Fruit fly (Drosophila melanogaster) whole organism, embryonic: ENCODE measurements around the gene dUTPase.
A peak's percentile ranks its signal among the peaks of the same experiment; 100 is the strongest.

Source experiments
- CG1024 ChIP-seq: fragments of 200-800 bp; sonication (Bioruptor generic); IDR thresholded peaks from 2 replicates; pipeline ENCODE4 v1.3.6; 2022; ENCODE audit warnings: missing biosample characterization, missing genetic modification characterization
- CG10321 ChIP-seq: fragments of 200-800 bp; sonication (Bioruptor generic); IDR thresholded peaks from 2 replicates; pipeline ENCODE4 v1.3.6; 2022; ENCODE audit warnings: missing biosample characterization, missing genetic modification characterization
- CG11085 ChIP-seq: fragments of 200-800 bp; sonication (Bioruptor generic); IDR thresholded peaks from 2 replicates; pipeline ENCODE4 v1.3.6; 2022; ENCODE audit warnings: missing biosample characterization, missing genetic modification characterization
- CG13894 ChIP-seq: fragments of 200-800 bp; sonication (Bioruptor generic); optimal IDR thresholded peaks from 3 replicates; lab custom pipeline; 2018; ENCODE audit warnings: missing biosample characterization, mild to moderate bottlenecking, missing genetic modification characterization, moderate library complexity
- CG15514 ChIP-seq: fragments of 200-800 bp; sonication (Bioruptor generic); optimal IDR thresholded peaks from 3 replicates; lab custom pipeline; 2017; ENCODE audit warnings: missing biosample characterization, missing genetic modification characterization, mild to moderate bottlenecking, moderate library complexity, missing genetic modification reagents
- CG17568 ChIP-seq: fragments of 200-800 bp; sonication (Bioruptor generic); optimal IDR thresholded peaks from 2 replicates; lab custom pipeline; 2018; ENCODE audit warnings: missing biosample characterization, mild to moderate bottlenecking, missing genetic modification characterization, moderate library complexity
- CG1792 ChIP-seq: fragments of 200-800 bp; sonication (Bioruptor generic); optimal IDR thresholded peaks from 2 replicates; lab custom pipeline; 2016; ENCODE audit warnings: missing biosample characterization, missing genetic modification characterization
- CG2199 ChIP-seq: fragments of 200-800 bp; sonication (Bioruptor generic); IDR thresholded peaks from 3 replicates; pipeline ENCODE4 v1.3.6; 2022; ENCODE audit warnings: missing biosample characterization, missing genetic modification characterization
- CG2202 ChIP-seq: fragments of 200-800 bp; sonication (Bioruptor generic); optimal IDR thresholded peaks from 2 replicates; lab custom pipeline; 2018; ENCODE audit warnings: missing biosample characterization, mild to moderate bottlenecking, missing genetic modification characterization
- CG32767 ChIP-seq: fragments of 200-800 bp; sonication (Bioruptor generic); IDR thresholded peaks from 2 replicates; pipeline ENCODE4 v1.3.6; 2022; ENCODE audit warnings: missing biosample characterization, missing genetic modification characterization
- CG4328 ChIP-seq: fragments of 200-800 bp; sonication (Bioruptor generic); optimal IDR thresholded peaks from 3 replicates; lab custom pipeline; 2017; ENCODE audit warnings: missing biosample characterization, missing genetic modification reagents, missing genetic modification characterization
- CG6854 ChIP-seq: fragments of 200-800 bp; sonication (Bioruptor generic); optimal IDR thresholded peaks from 3 replicates; lab custom pipeline; 2017; ENCODE audit warnings: missing biosample characterization, mild to moderate bottlenecking, missing genetic modification characterization
- CG7556 ChIP-seq: fragments of 200-800 bp; sonication (Bioruptor generic); optimal IDR thresholded peaks from 2 replicates; lab custom pipeline; 2017; ENCODE audit warnings: missing biosample characterization, mild to moderate bottlenecking, missing genetic modification characterization
- Chrac-16 ChIP-seq: fragments of 200-800 bp; sonication (Bioruptor generic); optimal IDR thresholded peaks from 3 replicates; lab custom pipeline; 2016; ENCODE audit warnings: missing biosample characterization, missing genetic modification characterization
- Dref ChIP-seq: fragments of 200-800 bp; sonication (Bioruptor generic); IDR thresholded peaks from 2 replicates; pipeline ENCODE4 v1.3.6; 2022; ENCODE audit warnings: missing biosample characterization, missing genetic modification characterization
- Gug ChIP-seq: fragments of 200-800 bp; sonication (Bioruptor generic); IDR thresholded peaks from 4 replicates; pipeline ENCODE4 v1.3.6; 2022; ENCODE audit warnings: missing biosample characterization, missing genetic modification characterization
- H2.0 ChIP-seq: fragments of 200-800 bp; sonication (Bioruptor generic); IDR thresholded peaks from 2 replicates; pipeline ENCODE4 v1.3.6; 2022; ENCODE audit warnings: missing biosample characterization, missing genetic modification characterization
- HLH4C ChIP-seq: fragments of 200-800 bp; sonication (Bioruptor generic); IDR thresholded peaks from 3 replicates; pipeline ENCODE4 v1.3.6; 2022; ENCODE audit warnings: missing biosample characterization, missing genetic modification characterization; ENCODE audit not compliant: partially characterized antibody
- Lpt ChIP-seq: fragments of >200 bp; optimal IDR thresholded peaks from 2 replicates; lab custom pipeline; 2018; ENCODE audit warnings: missing biosample characterization, missing genetic modification characterization
- Myb ChIP-seq: fragments of 200-800 bp; sonication (Bioruptor generic); optimal IDR thresholded peaks from 2 replicates; lab custom pipeline; 2016; ENCODE audit warnings: missing biosample characterization, missing genetic modification characterization
- NC2β ChIP-seq: fragments of 200-800 bp; sonication (Bioruptor generic); optimal IDR thresholded peaks from 2 replicates; lab custom pipeline; 2016; ENCODE audit warnings: missing biosample characterization, missing genetic modification characterization
- Oaz ChIP-seq: fragments of 200-800 bp; sonication (Bioruptor generic); IDR thresholded peaks from 2 replicates; pipeline ENCODE4 v1.3.6; 2022; ENCODE audit warnings: missing biosample characterization, missing genetic modification characterization
- Ptx1 ChIP-seq: fragments of 200-800 bp; sonication (Bioruptor generic); IDR thresholded peaks from 2 replicates; pipeline ENCODE4 v1.3.6; 2022; ENCODE audit warnings: missing biosample characterization, missing genetic modification characterization
- Rfx ChIP-seq: fragments of 200-800 bp; sonication (Bioruptor generic); IDR thresholded peaks from 2 replicates; pipeline ENCODE4 v1.3.6; 2022; ENCODE audit warnings: missing biosample characterization, missing genetic modification characterization
- al ChIP-seq: fragments of 200-800 bp; sonication (Bioruptor generic); IDR thresholded peaks from 2 replicates; pipeline ENCODE4 v1.3.6; 2022; ENCODE audit warnings: missing biosample characterization, missing genetic modification characterization
- ato ChIP-seq: fragments of 200-800 bp; sonication (Bioruptor generic); IDR thresholded peaks from 2 replicates; pipeline ENCODE4 v1.3.6; 2022; ENCODE audit warnings: missing biosample characterization, missing genetic modification characterization; ENCODE audit not compliant: partially characterized antibody
- bbx ChIP-seq: fragments of 200-800 bp; sonication (Bioruptor generic); IDR thresholded peaks from 2 replicates; pipeline ENCODE4 v1.3.6; 2022; ENCODE audit warnings: missing biosample characterization, missing genetic modification characterization; ENCODE audit not compliant: partially characterized antibody
- bigmax ChIP-seq: fragments of 200-800 bp; sonication (Bioruptor generic); optimal IDR thresholded peaks from 2 replicates; lab custom pipeline; 2018; ENCODE audit warnings: missing biosample characterization, mild to moderate bottlenecking, missing genetic modification characterization
- bowl ChIP-seq: fragments of 200-800 bp; sonication (Bioruptor generic); IDR thresholded peaks from 2 replicates; pipeline ENCODE4 v1.3.6; 2022; ENCODE audit warnings: missing biosample characterization, missing genetic modification characterization
- corto ChIP-seq: fragments of 200-800 bp; sonication (Bioruptor generic); optimal IDR thresholded peaks from 2 replicates; lab custom pipeline; 2016; ENCODE audit warnings: missing biosample characterization, mild to moderate bottlenecking, missing genetic modification characterization, moderate library complexity
- dysf ChIP-seq: fragments of 200-800 bp; sonication (Bioruptor generic); IDR thresholded peaks from 3 replicates; pipeline ENCODE4 v1.3.6; 2022; ENCODE audit warnings: missing biosample characterization, missing genetic modification characterization
- ems ChIP-seq: fragments of 200-800 bp; sonication (Bioruptor generic); optimal IDR thresholded peaks from 3 replicates; lab custom pipeline; 2016; ENCODE audit warnings: missing biosample characterization, missing genetic modification characterization
- fu2 ChIP-seq: fragments of 200-800 bp; sonication (Bioruptor generic); optimal IDR thresholded peaks from 2 replicates; lab custom pipeline; 2016; ENCODE audit warnings: missing biosample characterization, missing genetic modification characterization
- gce ChIP-seq: fragments of 200-800 bp; sonication (Bioruptor generic); IDR thresholded peaks from 3 replicates; pipeline ENCODE4 v1.3.6; 2022; ENCODE audit warnings: missing biosample characterization, missing genetic modification characterization
- hb ChIP-seq: fragments of 200-800 bp; sonication (Bioruptor generic); IDR thresholded peaks from 3 replicates; pipeline ENCODE4 v1.3.6; 2022; ENCODE audit warnings: missing biosample characterization, missing genetic modification characterization; ENCODE audit not compliant: partially characterized antibody
- hbn ChIP-seq: fragments of 200-800 bp; sonication (Bioruptor generic); IDR thresholded peaks from 2 replicates; pipeline ENCODE4 v1.3.6; 2022; ENCODE audit warnings: missing biosample characterization, missing genetic modification characterization; ENCODE audit not compliant: partially characterized antibody
- kah ChIP-seq: fragments of 200-800 bp; sonication (Bioruptor generic); optimal IDR thresholded peaks from 2 replicates; lab custom pipeline; 2018; ENCODE audit warnings: missing biosample characterization, mild to moderate bottlenecking, missing genetic modification characterization
- lab ChIP-seq: fragments of 200-800 bp; sonication (Bioruptor generic); optimal IDR thresholded peaks from 3 replicates; lab custom pipeline; 2017; ENCODE audit warnings: missing biosample characterization, missing genetic modification characterization, mild to moderate bottlenecking, moderate library complexity, missing genetic modification reagents
- lmd ChIP-seq: fragments of 200-800 bp; sonication (Bioruptor generic); IDR thresholded peaks from 2 replicates; pipeline ENCODE4 v1.3.6; 2022; ENCODE audit warnings: missing biosample characterization, missing genetic modification characterization
- mirr ChIP-seq: fragments of 200-800 bp; sonication (Bioruptor generic); optimal IDR thresholded peaks from 3 replicates; lab custom pipeline; 2018; ENCODE audit warnings: missing biosample characterization, mild to moderate bottlenecking, missing genetic modification characterization
- nerfin-2 ChIP-seq: fragments of 200-800 bp; sonication (Bioruptor generic); IDR thresholded peaks from 2 replicates; pipeline ENCODE4 v1.3.6; 2022; ENCODE audit warnings: missing biosample characterization, missing genetic modification characterization; ENCODE audit not compliant: partially characterized antibody
- pita ChIP-seq: fragments of 200-800 bp; sonication (Bioruptor generic); optimal IDR thresholded peaks from 2 replicates; lab custom pipeline; 2017; ENCODE audit warnings: missing biosample characterization, mild to moderate bottlenecking, missing genetic modification characterization
- sim ChIP-seq: fragments of 200-800 bp; sonication (Bioruptor generic); IDR thresholded peaks from 2 replicates; pipeline ENCODE4 v1.3.6; 2022; ENCODE audit warnings: missing biosample characterization, missing genetic modification characterization
- sna ChIP-seq: fragments of 200-800 bp; sonication (Bioruptor generic); IDR thresholded peaks from 2 replicates; pipeline ENCODE4 v1.3.6; 2022; ENCODE audit warnings: missing biosample characterization, missing genetic modification characterization; ENCODE audit not compliant: partially characterized antibody
- tup ChIP-seq: fragments of 200-800 bp; sonication (Bioruptor generic); optimal IDR thresholded peaks from 2 replicates; lab custom pipeline; 2016; ENCODE audit warnings: missing biosample characterization, mild to moderate bottlenecking, missing genetic modification characterization, moderate library complexity
- wdn ChIP-seq: fragments of 200-800 bp; sonication (Bioruptor generic); IDR thresholded peaks from 2 replicates; pipeline ENCODE4 v1.3.6; 2022; ENCODE audit warnings: missing biosample characterization, missing genetic modification characterization
- zfh2 ChIP-seq: fragments of 200-800 bp; sonication (Bioruptor generic); optimal IDR thresholded peaks from 2 replicates; lab custom pipeline; 2016; ENCODE audit warnings: missing biosample characterization, missing genetic modification characterization

Gene dUTPase

dm6 chr2L:11056791-11057332 is 45.8 kb downstream of the dUTPase start (continued):
- TF ChIP-seq lab (GFP tag; lab: Kevin White, UChicago) (no peak), fu2 (no peak)

DNA sequence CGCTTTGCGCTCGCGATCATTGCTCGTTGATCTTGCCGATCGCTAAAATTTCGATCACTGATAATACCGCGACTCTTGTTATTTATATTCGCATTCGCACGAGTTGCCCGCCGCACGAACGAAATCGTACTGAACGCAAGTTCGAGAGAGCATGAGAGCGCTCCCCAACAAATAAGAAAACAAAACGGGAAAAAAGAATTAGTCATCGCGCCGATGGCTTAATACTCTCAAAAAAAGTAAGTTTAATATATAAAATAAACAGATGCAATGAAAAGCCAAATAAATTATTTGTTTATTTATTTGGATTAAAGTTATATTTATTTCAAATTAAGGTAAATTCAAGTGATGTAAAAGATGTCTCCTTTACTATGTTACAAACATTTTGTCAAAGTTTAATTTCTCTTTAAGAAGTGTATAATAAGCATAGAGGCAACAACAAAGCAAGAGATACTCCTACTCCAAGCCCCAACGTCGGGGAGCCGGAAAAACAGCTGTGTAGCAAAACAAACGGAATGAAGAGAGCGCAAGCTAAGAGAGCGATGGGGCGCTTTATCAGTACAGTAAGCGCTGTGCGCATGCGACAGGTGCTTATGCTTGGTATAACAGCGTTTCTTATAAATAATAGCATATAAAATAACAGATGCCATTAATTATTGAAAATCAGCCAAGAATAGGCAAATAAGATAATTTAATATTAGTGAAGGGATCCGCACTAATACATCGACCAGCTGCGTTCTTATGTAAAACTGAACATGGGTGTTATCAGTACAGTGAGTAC is 46.4 kb downstream of the dUTPase start:
- TF ChIP-seq Ptx1 (GFP tag; lab: Robert Waterston, UW): peak; percentile 92
- TF ChIP-seq bigmax (GFP tag; lab: Kevin White, UChicago): no peak
- no peak for TF ChIP-seq ato (GFP tag; lab: Robert Waterston, UW)
- TF ChIP-seq Chrac-16 (GFP tag; lab: Kevin White, UChicago): peak; percentile 72
- TF ChIP-seq wdn (GFP tag; lab: Robert Waterston, UW): peak; percentile 64
- peak; percentile 87 for TF ChIP-seq dysf (GFP tag; lab: Robert Waterston, UW)
- TF ChIP-seq Gug (GFP tag; lab: Robert Waterston, UW): peak; percentile 80
- TF ChIP-seq tup (GFP tag; lab: Kevin White, UChicago): peak; percentile 55
- TF ChIP-seq Myb (GFP tag; lab: Kevin White, UChicago): peak; percentile 48
- TF ChIP-seq CG15514 (GFP tag; lab: Kevin White, UChicago): peak; percentile 4
- TF ChIP-seq CG2202 (tag; lab: Kevin White, UChicago): peak; percentile 59
- peak; percentile 72 for TF ChIP-seq al (GFP tag; lab: Robert Waterston, UW)
- no peak for TF ChIP-seq CG1792 (GFP tag; lab: Kevin White, UChicago)
- TF ChIP-seq pita (GFP tag; lab: Kevin White, UChicago): no peak
- peak; percentile 72 for TF ChIP-seq NC2β (GFP tag; lab: Kevin White, UChicago)
- TF ChIP-seq ems (GFP tag; lab: Kevin White, UChicago): peak; percentile 42
- TF ChIP-seq H2.0 (GFP tag; lab: Robert Waterston, UW): peak; percentile 84
- no peak for TF ChIP-seq Dref
- peak; percentile 28 for TF ChIP-seq mirr (GFP tag; lab: Kevin White, UChicago)
- peak; percentile 88 for TF ChIP-seq lmd (GFP tag; lab: Robert Waterston, UW)
- peak; percentile 89 for TF ChIP-seq CG7556 (GFP tag; lab: Kevin White, UChicago)
- TF ChIP-seq Oaz (GFP tag; lab: Robert Waterston, UW): peak; percentile 35; the same call in 1 of the 2 replicates
- TF ChIP-seq gce (GFP tag; lab: Robert Waterston, UW): peak; percentile 50; the same call in 1 of the 3 replicates
- peak; percentile 48 for TF ChIP-seq kah
- peak; percentile 65 for TF ChIP-seq CG10321 (GFP tag; lab: Robert Waterston, UW)
- peak; percentile 56; the same call in 1 of the 2 replicates for TF ChIP-seq sim (GFP tag; lab: Robert Waterston, UW)
- TF ChIP-seq HLH4C: no peak
- peak; percentile 87 for TF ChIP-seq Rfx (GFP tag; lab: Robert Waterston, UW)
- TF ChIP-seq CG32767 (GFP tag; lab: Robert Waterston, UW): peak; percentile 73; the same call in 1 of the 2 replicates
- TF ChIP-seq Lpt (GFP tag; lab: Kevin White, UChicago): no peak
- no peak for TF ChIP-seq hb (GFP tag; lab: Robert Waterston, UW)
- no peak for TF ChIP-seq CG2199
- TF ChIP-seq CG1024 (GFP tag; lab: Robert Waterston, UW): peak; percentile 45; the same call in 1 of the 2 replicates
- no peak for TF ChIP-seq sna (GFP tag; lab: Robert Waterston, UW)
- peak; percentile 58 for TF ChIP-seq CG4328 (GFP tag; lab: Kevin White, UChicago)
- no peak for TF ChIP-seq corto
- no peak for TF ChIP-seq CG13894 (tag; lab: Kevin White, UChicago)
- no peak for TF ChIP-seq nerfin-2 (GFP tag; lab: Robert Waterston, UW)
- no peak for TF ChIP-seq bbx (GFP tag; lab: Robert Waterston, UW)
- peak; percentile 63; the same call in 1 of the 2 replicates for TF ChIP-seq bowl (GFP tag; lab: Robert Waterston, UW)
- TF ChIP-seq CG11085 (GFP tag; lab: Robert Waterston, UW): peak; percentile 26
- peak; percentile 61 for TF ChIP-seq zfh2 (GFP tag; lab: Kevin White, UChicago)
- no peak for TF ChIP-seq hbn (GFP tag; lab: Robert Waterston, UW)
- peak; percentile 72 for TF ChIP-seq CG17568 (GFP tag; lab: Kevin White, UChicago)
- TF ChIP-seq CG6854: peak; percentile 79
